Fruit fly (Drosophila melanogaster) whole organism, embryonic: Measurements from ENCODE around the gene CG18063.
A peak's percentile ranks its signal among the peaks of the same experiment; 100 is the strongest.

Source experiments
- ATbp ChIP-seq: fragments of 200-800 bp; sonication (Bioruptor generic); optimal IDR thresholded peaks from 2 replicates; lab custom pipeline; 2017; ENCODE audit warnings: missing biosample characterization, mild to moderate bottlenecking, missing genetic modification characterization, missing genetic modification reagents
- B-H2 ChIP-seq: fragments of 200-800 bp; sonication (Bioruptor generic); optimal IDR thresholded peaks from 2 replicates; lab custom pipeline; 2018; ENCODE audit warnings: missing biosample characterization, mild to moderate bottlenecking, missing genetic modification characterization
- CG10565 ChIP-seq: fragments of 200-800 bp; sonication (Bioruptor generic); optimal IDR thresholded peaks from 3 replicates; lab custom pipeline; 2016; ENCODE audit warnings: missing biosample characterization, mild to moderate bottlenecking, missing genetic modification characterization
- CG11093 ChIP-seq: fragments of 200-800 bp; sonication (Bioruptor generic); IDR thresholded peaks from 3 replicates; pipeline ENCODE4 v1.3.6; 2022; ENCODE audit warnings: missing biosample characterization, missing genetic modification characterization
- CG13424 ChIP-seq: fragments of 200-800 bp; sonication (Bioruptor generic); optimal IDR thresholded peaks from 2 replicates; lab custom pipeline; 2019; ENCODE audit warnings: missing biosample characterization, mild to moderate bottlenecking, missing genetic modification characterization, moderate library complexity
- CG13894 ChIP-seq: fragments of 200-800 bp; sonication (Bioruptor generic); optimal IDR thresholded peaks from 3 replicates; lab custom pipeline; 2018; ENCODE audit warnings: missing biosample characterization, mild to moderate bottlenecking, missing genetic modification characterization, moderate library complexity
- CG15073 ChIP-seq: fragments of 200-800 bp; sonication (Bioruptor generic); optimal IDR thresholded peaks from 2 replicates; lab custom pipeline; 2016; ENCODE audit warnings: missing biosample characterization, missing genetic modification characterization
- CG18619 ChIP-seq: fragments of 200-800 bp; sonication (Bioruptor generic); optimal IDR thresholded peaks from 3 replicates; lab custom pipeline; 2017; ENCODE audit warnings: missing biosample characterization, mild to moderate bottlenecking, missing genetic modification characterization
- CG2678 ChIP-seq: fragments of 200-800 bp; sonication (Bioruptor generic); optimal IDR thresholded peaks from 3 replicates; lab custom pipeline; 2019; ENCODE audit warnings: missing biosample characterization, mild to moderate bottlenecking, missing genetic modification characterization, moderate library complexity
- CG2889 ChIP-seq: fragments of 200-800 bp; sonication (Bioruptor generic); IDR thresholded peaks from 3 replicates; pipeline ENCODE4 v1.3.6; 2022; ENCODE audit warnings: missing biosample characterization, missing genetic modification characterization
- CG3281 ChIP-seq: fragments of 200-800 bp; sonication (Bioruptor generic); optimal IDR thresholded peaks from 3 replicates; lab custom pipeline; 2017; ENCODE audit warnings: missing biosample characterization, mild to moderate bottlenecking, missing genetic modification characterization
- CG33213 ChIP-seq: fragments of 200-800 bp; sonication (Bioruptor generic); optimal IDR thresholded peaks from 3 replicates; lab custom pipeline; 2016; ENCODE audit warnings: missing biosample characterization, missing genetic modification characterization
- CG34224 ChIP-seq: fragments of 200-800 bp; sonication (Bioruptor generic); IDR thresholded peaks from 3 replicates; pipeline ENCODE4 v1.3.6; 2022; ENCODE audit warnings: missing biosample characterization, missing genetic modification characterization; ENCODE audit not compliant: partially characterized antibody
- CG34422 ChIP-seq: fragments of 200-800 bp; sonication (Bioruptor generic); IDR thresholded peaks from 3 replicates; pipeline ENCODE4 v1.3.6; 2022; ENCODE audit warnings: missing biosample characterization, missing genetic modification characterization
- CG6813 ChIP-seq: fragments of 200-800 bp; sonication (Bioruptor generic); optimal IDR thresholded peaks from 2 replicates; lab custom pipeline; 2017; ENCODE audit warnings: missing biosample characterization, missing genetic modification characterization, mild to moderate bottlenecking, moderate library complexity, missing genetic modification reagents
- CG7745 ChIP-seq: fragments of 200-800 bp; sonication (Bioruptor generic); optimal IDR thresholded peaks from 2 replicates; lab custom pipeline; 2018; ENCODE audit warnings: missing biosample characterization, mild to moderate bottlenecking, missing genetic modification characterization, moderate library complexity
- CG7839 ChIP-seq: fragments of 200-800 bp; sonication (Bioruptor generic); optimal IDR thresholded peaks from 3 replicates; lab custom pipeline; 2018; ENCODE audit warnings: missing biosample characterization, mild to moderate bottlenecking, missing genetic modification characterization, moderate library complexity
- CG8290 ChIP-seq, 3 experiments: fragments of 200-800 bp; sonication (Bioruptor generic); optimal IDR thresholded peaks; 2 replicates each; lab custom pipeline; 2016 to 2019; ENCODE audit warnings: missing biosample characterization in 3 of 3, missing genetic modification characterization in 3 of 3, mild to moderate bottlenecking in 2 of 3, moderate library complexity in 1 of 3
- CG8924 ChIP-seq: fragments of 200-800 bp; optimal IDR thresholded peaks from 3 replicates; lab custom pipeline; 2019; ENCODE audit warnings: missing biosample characterization, mild to moderate bottlenecking, missing genetic modification characterization, moderate library complexity
- ERR ChIP-seq: fragments of 200-800 bp; sonication (Bioruptor generic); optimal IDR thresholded peaks from 2 replicates; lab custom pipeline; 2016; ENCODE audit warnings: missing biosample characterization, missing genetic modification characterization
- Ets65A ChIP-seq: fragments of 200-800 bp; sonication (Bioruptor generic); peaks from one replicate; lab custom pipeline; 2016; ENCODE audit warnings: missing biosample characterization, missing genetic modification characterization
- H2.0 ChIP-seq: fragments of 200-800 bp; sonication (Bioruptor generic); IDR thresholded peaks from 2 replicates; pipeline ENCODE4 v1.3.6; 2022; ENCODE audit warnings: missing biosample characterization, missing genetic modification characterization
- Lhr ChIP-seq: fragments of 200-800 bp; sonication (Bioruptor generic); optimal IDR thresholded peaks from 3 replicates; lab custom pipeline; 2017; ENCODE audit warnings: mild to moderate bottlenecking, missing biosample characterization, missing genetic modification reagents, missing genetic modification characterization
- Max ChIP-seq: fragments of 200-800 bp; sonication (Bioruptor generic); optimal IDR thresholded peaks from 2 replicates; lab custom pipeline; 2016; ENCODE audit warnings: missing biosample characterization, mild to moderate bottlenecking, missing genetic modification characterization
- Mrtf ChIP-seq: fragments of 200-800 bp; sonication (Bioruptor generic); IDR thresholded peaks from 3 replicates; pipeline ENCODE4 v1.3.6; 2022; ENCODE audit warnings: missing biosample characterization, missing genetic modification characterization
- NfI ChIP-seq: fragments of 200-800 bp; sonication (Bioruptor generic); optimal IDR thresholded peaks from 3 replicates; lab custom pipeline; 2018; ENCODE audit warnings: missing biosample characterization, mild to moderate bottlenecking, missing genetic modification characterization, moderate library complexity
- Spps ChIP-seq: fragments of 200-800 bp; sonication (Bioruptor generic); optimal IDR thresholded peaks from 2 replicates; lab custom pipeline; 2018; ENCODE audit warnings: missing biosample characterization, mild to moderate bottlenecking, missing genetic modification characterization
- Ssrp ChIP-seq: fragments of 200-800 bp; sonication (Bioruptor generic); optimal IDR thresholded peaks from 2 replicates; lab custom pipeline; 2018; ENCODE audit warnings: missing biosample characterization, mild to moderate bottlenecking, missing genetic modification characterization, moderate library complexity
- Xbp1 ChIP-seq: fragments of 200-800 bp; sonication (Bioruptor generic); optimal IDR thresholded peaks from 3 replicates; lab custom pipeline; 2016; ENCODE audit warnings: missing biosample characterization, mild to moderate bottlenecking, missing genetic modification characterization
- br ChIP-seq: fragments of >200 bp; optimal IDR thresholded peaks from 2 replicates; lab custom pipeline; 2017
- btn ChIP-seq: fragments of 200-800 bp; sonication (Bioruptor generic); optimal IDR thresholded peaks from 2 replicates; lab custom pipeline; 2016; ENCODE audit warnings: missing biosample characterization, missing genetic modification characterization
- ems ChIP-seq: fragments of 200-800 bp; sonication (Bioruptor generic); optimal IDR thresholded peaks from 3 replicates; lab custom pipeline; 2016; ENCODE audit warnings: missing biosample characterization, missing genetic modification characterization
- exex ChIP-seq: fragments of 200-800 bp; sonication (Bioruptor generic); optimal IDR thresholded peaks from 4 replicates; lab custom pipeline; 2018; ENCODE audit warnings: missing biosample characterization, mild to moderate bottlenecking, missing genetic modification characterization, moderate library complexity
- fd96Cb ChIP-seq: fragments of 200-800 bp; sonication (Bioruptor generic); optimal IDR thresholded peaks from 2 replicates; lab custom pipeline; 2018; ENCODE audit warnings: missing biosample characterization, mild to moderate bottlenecking, missing genetic modification characterization, moderate library complexity
- fu2 ChIP-seq: fragments of 200-800 bp; sonication (Bioruptor generic); optimal IDR thresholded peaks from 2 replicates; lab custom pipeline; 2016; ENCODE audit warnings: missing biosample characterization, missing genetic modification characterization
- gcm2 ChIP-seq: fragments of 200-800 bp; sonication (Bioruptor generic); optimal IDR thresholded peaks from 2 replicates; lab custom pipeline; 2016; ENCODE audit warnings: missing biosample characterization, missing genetic modification characterization
- h ChIP-seq: fragments of >200 bp; optimal IDR thresholded peaks from 2 replicates; lab custom pipeline; 2017
- hkb ChIP-seq, 2 experiments: fragments of 200-800 bp in 1 of 2; fragments of >200 bp in 1 of 2; sonication (Bioruptor generic) in 1 of 2; IDR thresholded peaks in 1 of 2; optimal IDR thresholded peaks in 1 of 2; 2 replicates each; pipeline versions ENCODE4 v1.3.6 to Lab custom; 2017 to 2022; ENCODE audit warnings: missing biosample characterization in 1 of 2, missing genetic modification characterization in 1 of 2
- ind ChIP-seq: fragments of 200-800 bp; sonication (Bioruptor generic); optimal IDR thresholded peaks from 3 replicates; lab custom pipeline; 2016; ENCODE audit warnings: missing biosample characterization, missing genetic modification characterization
- lmd ChIP-seq: fragments of 200-800 bp; sonication (Bioruptor generic); IDR thresholded peaks from 2 replicates; pipeline ENCODE4 v1.3.6; 2022; ENCODE audit warnings: missing biosample characterization, missing genetic modification characterization
- shn ChIP-seq: fragments of 200-800 bp; sonication (Bioruptor generic); optimal IDR thresholded peaks from 3 replicates; lab custom pipeline; 2016; ENCODE audit warnings: missing biosample characterization, missing genetic modification characterization
- slou ChIP-seq: fragments of 200-800 bp; sonication (Bioruptor generic); optimal IDR thresholded peaks from 3 replicates; lab custom pipeline; 2016; ENCODE audit warnings: missing biosample characterization, missing genetic modification characterization
- sr ChIP-seq: fragments of 200-800 bp; sonication (Bioruptor generic); IDR thresholded peaks from 3 replicates; pipeline ENCODE4 v1.3.6; 2022; ENCODE audit warnings: missing biosample characterization, missing genetic modification characterization
- twi ChIP-seq: fragments of 200-800 bp; optimal IDR thresholded peaks from 2 replicates; lab custom pipeline; 2019; ENCODE audit warnings: missing biosample characterization, mild to moderate bottlenecking, missing genetic modification characterization, moderate library complexity
- tx ChIP-seq: fragments of 200-800 bp; sonication (Bioruptor generic); optimal IDR thresholded peaks from 2 replicates; lab custom pipeline; 2016; ENCODE audit warnings: missing biosample characterization, missing genetic modification characterization
- vvl ChIP-seq: fragments of 200-800 bp; sonication (Bioruptor generic); IDR thresholded peaks from 2 replicates; pipeline ENCODE4 v1.3.6; 2022; ENCODE audit warnings: missing biosample characterization, missing genetic modification characterization
- zf30C ChIP-seq: fragments of 200-800 bp; sonication (Bioruptor generic); optimal IDR thresholded peaks from 3 replicates; lab custom pipeline; 2018; ENCODE audit warnings: missing biosample characterization, mild to moderate bottlenecking, missing genetic modification characterization
- zfh1 ChIP-seq: fragments of 200-800 bp; sonication (Bioruptor generic); IDR thresholded peaks from 3 replicates; pipeline ENCODE4 v1.3.6; 2022; ENCODE audit warnings: missing biosample characterization, missing genetic modification characterization
- zfh2 ChIP-seq: fragments of 200-800 bp; sonication (Bioruptor generic); optimal IDR thresholded peaks from 2 replicates; lab custom pipeline; 2016; ENCODE audit warnings: missing biosample characterization, missing genetic modification characterization

Gene CG18063

DNA sequence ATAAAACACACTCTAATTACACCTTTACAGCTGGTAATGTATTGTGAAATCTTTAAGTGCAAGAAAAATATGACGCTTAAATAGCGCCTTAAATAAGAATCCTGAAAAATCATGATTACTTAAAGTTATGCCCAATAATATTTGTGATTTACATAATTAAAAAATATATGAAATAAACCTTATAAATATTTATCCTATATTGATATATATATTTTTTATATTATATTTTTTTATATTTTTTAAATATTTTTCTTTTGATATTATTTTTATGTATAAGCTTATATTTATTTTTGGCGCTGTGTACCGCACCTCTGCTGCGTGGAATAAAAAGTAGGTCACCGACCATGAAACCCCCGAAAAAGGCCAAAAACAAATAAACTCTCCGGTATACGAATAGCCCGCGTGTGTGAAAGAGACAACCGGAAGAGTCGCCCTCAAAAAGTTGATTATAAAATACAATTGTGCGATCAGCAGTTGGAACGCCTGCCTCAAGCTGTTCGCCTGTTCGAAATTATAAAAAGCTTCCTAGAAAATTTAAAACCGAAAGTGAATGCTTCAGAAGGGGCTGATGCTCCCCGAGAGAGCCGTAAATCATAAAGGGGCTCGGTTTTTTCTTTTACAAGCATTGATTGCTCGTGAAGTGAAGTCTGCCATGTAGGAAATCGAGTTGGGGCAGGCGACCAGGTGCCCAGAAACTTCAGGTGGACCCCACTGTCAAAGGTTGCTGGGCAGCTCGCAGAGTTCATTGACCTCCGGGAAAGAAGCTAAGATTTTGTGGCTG, 49.0 kb upstream of the CG18063 start (continued):
- peak; percentile 72 for TF ChIP-seq exex (tag; lab: Kevin White, UChicago)
- TF ChIP-seq CG8290 (GFP tag; optimal IDR thresholded peaks at IDR 0.05; lab: Kevin White, UChicago), result no peak
- TF ChIP-seq CG8290 (tag; optimal IDR thresholded peaks at IDR 0.05; lab: Kevin White, UChicago), result peak in 1 of 2 experiments; percentile 10
- TF ChIP-seq Ets65A (GFP tag; lab: Kevin White, UChicago), result peak; percentile 79
- peak; percentile 74 for TF ChIP-seq CG8924 (tag; lab: Kevin White, UChicago)
- TF ChIP-seq CG18619 (GFP tag; lab: Kevin White, UChicago), result peak; percentile 48
- TF ChIP-seq Max (GFP tag; lab: Kevin White, UChicago), result no peak
- peak; percentile 26 for TF ChIP-seq twi (tag; lab: Kevin White, UChicago)
- TF ChIP-seq lmd (GFP tag; lab: Robert Waterston, UW), result no peak; the same call in 1 of the 2 replicates
- peak; percentile 20 for TF ChIP-seq Spps (tag; lab: Kevin White, UChicago)
- peak; percentile 58 for TF ChIP-seq Lhr (GFP tag; lab: Kevin White, UChicago)
- TF ChIP-seq Mrtf, result no peak
- TF ChIP-seq hkb (optimal IDR thresholded peaks at IDR 0.05; lab: Kevin White, UChicago), result no peak
- TF ChIP-seq hkb (GFP tag; IDR thresholded peaks at IDR 0.05; lab: Robert Waterston, UW), result peak; percentile 57
- TF ChIP-seq CG7745 (tag; lab: Kevin White, UChicago), result no peak
- TF ChIP-seq B-H2, result peak; percentile 61
- TF ChIP-seq CG13894 (tag; lab: Kevin White, UChicago), result peak; percentile 87
- peak; percentile 28; the same call in 1 of the 3 replicates for TF ChIP-seq CG34422
- no peak for TF ChIP-seq CG11093 (GFP tag; lab: Robert Waterston, UW)
- peak; percentile 77 for TF ChIP-seq CG13424 (tag; lab: Kevin White, UChicago)
- no peak for TF ChIP-seq CG3281 (GFP tag; lab: Kevin White, UChicago)
- TF ChIP-seq CG2889 (GFP tag; lab: Robert Waterston, UW), result no peak
- TF ChIP-seq CG10565, result no peak
- TF ChIP-seq NfI (GFP tag; lab: Kevin White, UChicago), result peak; percentile 46
- peak; percentile 74 for TF ChIP-seq fd96Cb
- no peak for TF ChIP-seq H2.0
- TF ChIP-seq shn (GFP tag; lab: Kevin White, UChicago), result no peak
- TF ChIP-seq h, result no peak
- peak; percentile 75 for TF ChIP-seq CG2678 (tag; lab: Kevin White, UChicago)
- TF ChIP-seq ind (GFP tag; lab: Kevin White, UChicago), result peak; percentile 10
- no peak for TF ChIP-seq zfh2
- no peak for TF ChIP-seq br (lab: Kevin White, UChicago)
- TF ChIP-seq fu2 (GFP tag; lab: Kevin White, UChicago), result no peak
- TF ChIP-seq Ssrp (tag; lab: Kevin White, UChicago), result peak; percentile 73
- TF ChIP-seq ATbp (GFP tag; lab: Kevin White, UChicago), result peak; percentile 33
- TF ChIP-seq sr (GFP tag; lab: Robert Waterston, UW), result peak; percentile 2; the same call in 1 of the 3 replicates
- no peak for TF ChIP-seq gcm2
- peak; percentile 1 for TF ChIP-seq Xbp1 (GFP tag; lab: Kevin White, UChicago)
- no peak for TF ChIP-seq slou
- no peak for TF ChIP-seq CG15073 (GFP tag; lab: Kevin White, UChicago)
- peak; percentile 62 for TF ChIP-seq zf30C (GFP tag; lab: Kevin White, UChicago)
- no peak for TF ChIP-seq zfh1 (GFP tag; lab: Robert Waterston, UW)
- no peak for TF ChIP-seq ERR (GFP tag; lab: Kevin White, UChicago)
- TF ChIP-seq tx (GFP tag; lab: Kevin White, UChicago), result no peak
- TF ChIP-seq vvl (GFP tag; lab: Robert Waterston, UW), result peak; percentile 74
- peak; percentile 78 for TF ChIP-seq CG7839
- no peak for TF ChIP-seq btn
- peak; percentile 4 for TF ChIP-seq CG33213 (GFP tag; lab: Kevin White, UChicago)
- TF ChIP-seq ems (GFP tag; lab: Kevin White, UChicago), result no peak
- no peak for TF ChIP-seq CG34224
- peak; percentile 56 for TF ChIP-seq CG6813
